Fruit fly (Drosophila melanogaster) whole organism, embryonic: Measurements from ENCODE around the gene CG8837.

Source experiments
- Adf1 ChIP-seq: fragments of 200-800 bp; sonication (Bioruptor generic); IDR thresholded peaks from 2 replicates; pipeline ENCODE4 v1.3.6; 2022; ENCODE audit warnings: missing biosample characterization, missing genetic modification characterization
- Atf-2 ChIP-seq: fragments of 200-800 bp; sonication (Bioruptor generic); optimal IDR thresholded peaks from 2 replicates; lab custom pipeline; 2016; ENCODE audit warnings: missing biosample characterization, missing genetic modification characterization
- Bteb2 ChIP-seq: fragments of 200-800 bp; sonication (Bioruptor generic); optimal IDR thresholded peaks from 2 replicates; lab custom pipeline; 2016; ENCODE audit warnings: missing biosample characterization, missing genetic modification characterization
- CG10209 ChIP-seq: fragments of 200-800 bp; sonication (Bioruptor generic); optimal IDR thresholded peaks from 3 replicates; lab custom pipeline; 2017; ENCODE audit warnings: missing biosample characterization, mild to moderate bottlenecking, missing genetic modification characterization, missing genetic modification reagents
- CG10565 ChIP-seq: fragments of 200-800 bp; sonication (Bioruptor generic); optimal IDR thresholded peaks from 3 replicates; lab custom pipeline; 2016; ENCODE audit warnings: missing biosample characterization, mild to moderate bottlenecking, missing genetic modification characterization
- CG10979 ChIP-seq: fragments of 200-800 bp; sonication (Bioruptor generic); optimal IDR thresholded peaks from 2 replicates; lab custom pipeline; 2018; ENCODE audit warnings: missing biosample characterization, mild to moderate bottlenecking, missing genetic modification characterization, moderate library complexity
- CG11247 ChIP-seq: fragments of 200-800 bp; sonication (Bioruptor generic); IDR thresholded peaks from 2 replicates; pipeline ENCODE4 v1.3.6; 2022; ENCODE audit warnings: missing biosample characterization, missing genetic modification characterization
- CG13123 ChIP-seq: fragments of 200-800 bp; sonication (Bioruptor generic); optimal IDR thresholded peaks from 2 replicates; lab custom pipeline; 2016; ENCODE audit warnings: missing biosample characterization, missing genetic modification characterization
- CG14965 ChIP-seq: fragments of 200-800 bp; sonication (Bioruptor generic); optimal IDR thresholded peaks from 2 replicates; lab custom pipeline; 2016; ENCODE audit warnings: missing biosample characterization, missing genetic modification characterization, borderline replicate concordance
- CG15479 ChIP-seq: fragments of 200-800 bp; sonication (Bioruptor generic); optimal IDR thresholded peaks from 3 replicates; lab custom pipeline; 2019; ENCODE audit warnings: missing biosample characterization, mild to moderate bottlenecking, missing genetic modification characterization, moderate library complexity
- CG17385 ChIP-seq: fragments of 200-800 bp; sonication (Bioruptor generic); optimal IDR thresholded peaks from 3 replicates; lab custom pipeline; 2018; ENCODE audit warnings: missing biosample characterization, mild to moderate bottlenecking, missing genetic modification characterization
- CG18476 ChIP-seq: fragments of 200-800 bp; sonication (Bioruptor generic); optimal IDR thresholded peaks from 2 replicates; lab custom pipeline; 2016; ENCODE audit warnings: missing biosample characterization, mild to moderate bottlenecking, missing genetic modification characterization
- CG2116 ChIP-seq: fragments of 200-800 bp; sonication (Bioruptor generic); optimal IDR thresholded peaks from 3 replicates; lab custom pipeline; 2018; ENCODE audit warnings: missing biosample characterization, mild to moderate bottlenecking, missing genetic modification characterization
- CG31224 ChIP-seq: fragments of 200-800 bp; sonication (Bioruptor generic); IDR thresholded peaks from 2 replicates; pipeline ENCODE4 v1.3.6; 2022; ENCODE audit warnings: missing biosample characterization, missing genetic modification characterization
- CG32767 ChIP-seq: fragments of 200-800 bp; sonication (Bioruptor generic); IDR thresholded peaks from 2 replicates; pipeline ENCODE4 v1.3.6; 2022; ENCODE audit warnings: missing biosample characterization, missing genetic modification characterization
- CG33213 ChIP-seq: fragments of 200-800 bp; sonication (Bioruptor generic); optimal IDR thresholded peaks from 3 replicates; lab custom pipeline; 2016; ENCODE audit warnings: missing biosample characterization, missing genetic modification characterization
- CG3726 ChIP-seq: fragments of 200-800 bp; sonication (Bioruptor generic); IDR thresholded peaks from 3 replicates; pipeline ENCODE4, ENCODE4 v1.3.6; 2022; ENCODE audit warnings: missing biosample characterization, missing genetic modification characterization
- CG3995 ChIP-seq: fragments of 200-800 bp; sonication (Bioruptor generic); optimal IDR thresholded peaks from 3 replicates; lab custom pipeline; 2016; ENCODE audit warnings: missing biosample characterization, missing genetic modification characterization
- CG4282 ChIP-seq: fragments of 200-800 bp; sonication (Bioruptor generic); optimal IDR thresholded peaks from 2 replicates; lab custom pipeline; 2016; ENCODE audit warnings: missing biosample characterization, missing genetic modification characterization
- CG6654 ChIP-seq: fragments of 200-800 bp; sonication (Bioruptor generic); optimal IDR thresholded peaks from 2 replicates; lab custom pipeline; 2017; ENCODE audit warnings: missing biosample characterization, mild to moderate bottlenecking, missing genetic modification characterization
- CG6791 ChIP-seq: fragments of 200-800 bp; sonication (Bioruptor generic); IDR thresholded peaks from 3 replicates; pipeline ENCODE4 v1.3.6; 2022; ENCODE audit warnings: missing biosample characterization, missing genetic modification characterization; ENCODE audit not compliant: partially characterized antibody
- CrebB ChIP-seq: fragments of 200-800 bp; sonication (Bioruptor generic); optimal IDR thresholded peaks from 3 replicates; lab custom pipeline; 2018; ENCODE audit warnings: missing biosample characterization, mild to moderate bottlenecking, missing genetic modification characterization
- D ChIP-seq, 2 experiments: fragments of 200-800 bp in 1 of 2; fragments of >200 bp in 1 of 2; sonication (Bioruptor generic) in 1 of 2; optimal IDR thresholded peaks; 2 replicates in 1 of 2; 3 replicates in 1 of 2; lab custom pipeline; 2017; ENCODE audit warnings: mild to moderate bottlenecking in 1 of 2, missing biosample characterization in 1 of 2, missing genetic modification characterization in 1 of 2, missing genetic modification reagents in 1 of 2
- Dfd ChIP-seq, 2 experiments: fragments of >200 bp; optimal IDR thresholded peaks; 2 replicates each; lab custom pipeline; 2017; ENCODE audit warnings: missing biosample characterization in 2 of 2, missing genetic modification characterization in 2 of 2
- Dll ChIP-seq: fragments of 200-800 bp; sonication (Bioruptor generic); IDR thresholded peaks from 4 replicates; pipeline ENCODE4 v1.3.6; 2022; ENCODE audit warnings: missing biosample characterization, missing genetic modification characterization; ENCODE audit not compliant: partially characterized antibody
- Doc3 ChIP-seq: fragments of 200-800 bp; sonication (Bioruptor generic); IDR thresholded peaks from 3 replicates; pipeline ENCODE4 v1.3.6; 2022; ENCODE audit warnings: missing biosample characterization, missing genetic modification characterization; ENCODE audit not compliant: partially characterized antibody
- E2f2 ChIP-seq: fragments of 200-800 bp; sonication (Bioruptor generic); IDR thresholded peaks from 2 replicates; pipeline ENCODE4 v1.3.6; 2022; ENCODE audit warnings: missing biosample characterization, missing genetic modification characterization
- HmgZ ChIP-seq: fragments of 200-800 bp; sonication (Bioruptor generic); optimal IDR thresholded peaks from 2 replicates; lab custom pipeline; 2018; ENCODE audit warnings: missing biosample characterization, mild to moderate bottlenecking, missing genetic modification characterization
- Kr ChIP-seq: fragments of 200-800 bp; sonication (Bioruptor generic); optimal IDR thresholded peaks from 2 replicates; lab custom pipeline; 2017; ENCODE audit warnings: missing biosample characterization, mild to moderate bottlenecking, missing genetic modification characterization
- MBD-R2 ChIP-seq: fragments of 200-800 bp; sonication (Bioruptor generic); IDR thresholded peaks from 2 replicates; pipeline ENCODE4 v1.3.6; 2022; ENCODE audit warnings: missing biosample characterization, missing genetic modification characterization
- NFAT ChIP-seq: fragments of 200-800 bp; sonication (Bioruptor generic); IDR thresholded peaks from 2 replicates; pipeline ENCODE4 v1.3.6; 2022; ENCODE audit warnings: missing biosample characterization, missing genetic modification characterization
- Sox100B ChIP-seq: fragments of 200-800 bp; sonication (Bioruptor generic); optimal IDR thresholded peaks from 3 replicates; lab custom pipeline; 2018; ENCODE audit warnings: missing biosample characterization, mild to moderate bottlenecking, missing genetic modification characterization
- TFAM ChIP-seq: fragments of 200-800 bp; sonication (Bioruptor generic); optimal IDR thresholded peaks from 2 replicates; lab custom pipeline; 2017; ENCODE audit warnings: missing biosample characterization, missing genetic modification characterization, inconsistent platforms
- ash1 ChIP-seq: fragments of 200-800 bp; sonication (Bioruptor generic); optimal IDR thresholded peaks from 2 replicates; lab custom pipeline; 2018; ENCODE audit warnings: missing biosample characterization, mild to moderate bottlenecking, missing genetic modification characterization
- bsh ChIP-seq, 2 experiments: fragments of 200-800 bp; sonication (Bioruptor generic); optimal IDR thresholded peaks; 2 replicates each; lab custom pipeline; 2017 to 2018; ENCODE audit warnings: mild to moderate bottlenecking in 2 of 2, missing biosample characterization in 2 of 2, missing genetic modification characterization in 2 of 2, moderate library complexity in 1 of 2
- ci ChIP-seq: fragments of 200-800 bp; sonication (Bioruptor generic); IDR thresholded peaks from 3 replicates; pipeline ENCODE4 v1.3.6; 2022; ENCODE audit warnings: missing biosample characterization, missing genetic modification characterization
- crp ChIP-seq, 2 experiments: fragments of 200-800 bp; sonication (Bioruptor generic); optimal IDR thresholded peaks; 2 replicates in 1 of 2; 3 replicates in 1 of 2; lab custom pipeline; 2017; ENCODE audit warnings: missing biosample characterization in 2 of 2, missing genetic modification characterization in 2 of 2, mild to moderate bottlenecking in 1 of 2, moderate library complexity in 1 of 2
- dati ChIP-seq: fragments of 200-800 bp; sonication (Bioruptor generic); IDR thresholded peaks from 2 replicates; pipeline ENCODE4 v1.3.6; 2022; ENCODE audit warnings: missing biosample characterization, missing genetic modification characterization
- dmrt11E ChIP-seq: fragments of 200-800 bp; sonication (Bioruptor generic); optimal IDR thresholded peaks from 3 replicates; lab custom pipeline; 2018; ENCODE audit warnings: missing biosample characterization, mild to moderate bottlenecking, missing genetic modification characterization, moderate library complexity
- dmrt99B ChIP-seq: fragments of 200-800 bp; sonication (Bioruptor generic); optimal IDR thresholded peaks from 2 replicates; lab custom pipeline; 2018; ENCODE audit warnings: missing biosample characterization, mild to moderate bottlenecking, missing genetic modification characterization, moderate library complexity
- fd64A ChIP-seq: fragments of 200-800 bp; sonication (Bioruptor generic); optimal IDR thresholded peaks from 3 replicates; lab custom pipeline; 2018; ENCODE audit warnings: missing biosample characterization, mild to moderate bottlenecking, missing genetic modification characterization
- hb ChIP-seq: fragments of 200-800 bp; sonication (Bioruptor generic); IDR thresholded peaks from 3 replicates; pipeline ENCODE4 v1.3.6; 2022; ENCODE audit warnings: missing biosample characterization, missing genetic modification characterization; ENCODE audit not compliant: partially characterized antibody
- lov ChIP-seq, 2 experiments: fragments of 200-800 bp in 1 of 2; fragments of >200 bp in 1 of 2; sonication (Bioruptor generic) in 1 of 2; IDR thresholded peaks in 1 of 2; optimal IDR thresholded peaks in 1 of 2; 2 replicates in 1 of 2; 3 replicates in 1 of 2; pipeline versions ENCODE4 v1.3.6 to Lab custom; 2017 to 2022; ENCODE audit warnings: missing biosample characterization in 1 of 2, missing genetic modification characterization in 1 of 2
- mam ChIP-seq: fragments of 200-800 bp; sonication (Bioruptor generic); optimal IDR thresholded peaks from 3 replicates; lab custom pipeline; 2016; ENCODE audit warnings: missing biosample characterization, missing genetic modification characterization
- pum ChIP-seq: fragments of 200-800 bp; sonication (Bioruptor generic); optimal IDR thresholded peaks from 2 replicates; lab custom pipeline; 2016; ENCODE audit warnings: missing biosample characterization, missing genetic modification characterization
- repo ChIP-seq: fragments of 200-800 bp; sonication (Bioruptor generic); optimal IDR thresholded peaks from 2 replicates; lab custom pipeline; 2016; ENCODE audit warnings: missing biosample characterization, missing genetic modification characterization
- rib ChIP-seq: fragments of 200-800 bp; sonication (Bioruptor generic); IDR thresholded peaks from 2 replicates; pipeline ENCODE4 v1.3.6; 2022; ENCODE audit warnings: missing biosample characterization, missing genetic modification characterization
- slou ChIP-seq: fragments of 200-800 bp; sonication (Bioruptor generic); optimal IDR thresholded peaks from 3 replicates; lab custom pipeline; 2016; ENCODE audit warnings: missing biosample characterization, missing genetic modification characterization

CG8837 gene

dm6 chr2L:3338566-3339215 lies 18.6 kb downstream of the CG8837 start (continued):
- peak; percentile 5 for TF ChIP-seq CG2116 (GFP tag; lab: Kevin White, UChicago)
- peak; percentile 15 for TF ChIP-seq Bteb2 (GFP tag; lab: Kevin White, UChicago)
- peak; percentile 86 for TF ChIP-seq Atf-2 (GFP tag; lab: Kevin White, UChicago)
- TF ChIP-seq Dfd (GFP tag; optimal IDR thresholded peaks at IDR 0.05; lab: Kevin White, UChicago) = no peak
- peak; percentile 68 to 96 for TF ChIP-seq bsh (GFP tag; optimal IDR thresholded peaks at IDR 0.05; lab: Kevin White, UChicago)
- TF ChIP-seq TFAM = peak; percentile 28
- no peak for TF ChIP-seq D (optimal IDR thresholded peaks at IDR 0.05; lab: Kevin White, UChicago)
- TF ChIP-seq D (GFP tag; optimal IDR thresholded peaks at IDR 0.05; lab: Kevin White, UChicago) = peak; percentile 92
- peak; percentile 73 for TF ChIP-seq mam
- TF ChIP-seq CG33213 = peak; percentile 75
- TF ChIP-seq CG11247 (GFP tag; lab: Robert Waterston, UW) = peak; percentile 62
- TF ChIP-seq CG3995 (GFP tag; lab: Kevin White, UChicago) = no peak
- peak; percentile 88 for TF ChIP-seq pum (GFP tag; lab: Kevin White, UChicago)
- no peak for TF ChIP-seq MBD-R2 (GFP tag; lab: Robert Waterston, UW)
- TF ChIP-seq CG6791 = no peak
- TF ChIP-seq fd64A (GFP tag; lab: Kevin White, UChicago) = peak; percentile 72
- no peak for TF ChIP-seq Adf1 (GFP tag; lab: Robert Waterston, UW)
- TF ChIP-seq slou = peak; percentile 6
- no peak for TF ChIP-seq Doc3 (GFP tag; lab: Robert Waterston, UW)
- peak; percentile 93 for TF ChIP-seq CG10979
- no peak for TF ChIP-seq NFAT
- TF ChIP-seq ci = peak; percentile 94
- peak; percentile 62 for TF ChIP-seq repo (GFP tag; lab: Kevin White, UChicago)
- TF ChIP-seq CG32767 (GFP tag; lab: Robert Waterston, UW) = peak; percentile 63; the same call in 1 of the 2 replicates
- TF ChIP-seq E2f2 = peak; percentile 19; the same call in 1 of the 2 replicates
- no peak for TF ChIP-seq hb
- TF ChIP-seq dmrt99B = peak; percentile 81
- peak; percentile 58 for TF ChIP-seq CG18476 (GFP tag; lab: Kevin White, UChicago)
- TF ChIP-seq CG15479 = no peak
- TF ChIP-seq dati = peak; percentile 59; the same call in 1 of the 2 replicates
- TF ChIP-seq rib = no peak
- peak; percentile 76 for TF ChIP-seq CG10209 (GFP tag; lab: Kevin White, UChicago)
- peak; percentile 45 for TF ChIP-seq CG4282 (GFP tag; lab: Kevin White, UChicago)
- TF ChIP-seq CG6654 (GFP tag; lab: Kevin White, UChicago) = peak; percentile 73
- TF ChIP-seq CG17385 (GFP tag; lab: Kevin White, UChicago) = peak; percentile 66
- TF ChIP-seq CG14965 = peak; percentile 7
- TF ChIP-seq CG13123 (GFP tag; lab: Kevin White, UChicago) = peak; percentile 39
- TF ChIP-seq lov (optimal IDR thresholded peaks at IDR 0.05; lab: Kevin White, UChicago) = no peak
- TF ChIP-seq lov (GFP tag; IDR thresholded peaks at IDR 0.05; lab: Robert Waterston, UW) = peak; percentile 73; the same call in 1 of the 3 replicates
- TF ChIP-seq Kr (GFP tag; lab: Kevin White, UChicago) = no peak
- no peak for TF ChIP-seq ash1 (GFP tag; lab: Kevin White, UChicago)
- no peak for TF ChIP-seq CG31224
- peak; percentile 9 for TF ChIP-seq HmgZ (tag; lab: Kevin White, UChicago)
- peak; percentile 84 for TF ChIP-seq dmrt11E (tag; lab: Kevin White, UChicago)
- peak; percentile 81; the same call in 2 of the 3 replicates for TF ChIP-seq CG3726 (GFP tag; lab: Robert Waterston, UW)
- TF ChIP-seq crp (GFP tag; optimal IDR thresholded peaks at IDR 0.05; lab: Kevin White, UChicago) = peak in 1 of 2 experiments; percentile 43
- TF ChIP-seq Sox100B = peak; percentile 51
- TF ChIP-seq Dll = no peak
- peak; percentile 23 for TF ChIP-seq CG10565 (GFP tag; lab: Kevin White, UChicago)
- no peak for TF ChIP-seq CrebB (tag; lab: Kevin White, UChicago)
